Fruit fly (Drosophila melanogaster): ENCODE data around the gene ey.
A peak's percentile ranks its signal among the peaks of the same experiment; 100 is the strongest.

Gene ey

DNA sequence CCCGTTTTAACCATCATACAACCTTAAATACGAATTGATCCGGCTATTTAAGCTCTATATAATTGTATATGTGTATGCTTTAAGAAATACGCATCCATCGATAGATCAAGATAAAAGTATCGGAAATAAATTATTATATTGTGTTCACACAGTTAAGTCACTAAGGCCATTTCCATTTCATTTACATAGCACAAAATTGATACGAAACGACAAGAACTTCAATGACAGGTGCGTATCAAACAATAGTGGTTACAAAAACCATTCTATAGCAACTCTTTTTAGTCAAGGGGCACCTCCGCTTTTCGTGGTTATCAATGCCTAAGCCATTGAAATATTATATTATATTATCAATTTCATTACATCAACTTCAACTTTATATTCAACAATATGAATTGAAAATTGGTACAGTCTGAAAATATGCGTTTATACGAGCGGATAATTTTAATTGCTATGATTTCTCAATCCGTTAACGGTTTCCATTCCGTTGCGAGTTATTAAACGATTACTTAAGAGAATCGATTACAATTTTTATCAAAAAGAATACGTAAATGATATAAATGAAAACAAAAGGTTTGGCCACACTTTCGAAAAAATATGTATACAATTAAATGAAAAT lies 34.3 kb upstream of the ey start, which contains the start of the genes CG46466 and Slip1 (continued):
- peak; percentile 33 for TF ChIP-seq Ssrp (tag; optimal IDR thresholded peaks at IDR 0.05)
- no peak for TF ChIP-seq Trl (optimal IDR thresholded peaks at IDR 0.05)
- TF ChIP-seq Trl (GFP tag; optimal IDR thresholded peaks at IDR 0.05), result no peak
- peak; percentile 21; the same call in 1 of the 2 replicates for TF ChIP-seq unc-4 (GFP tag; IDR thresholded peaks at IDR 0.05; ENCODE audit: partially characterized antibody)
- TF ChIP-seq stwl (tag; optimal IDR thresholded peaks at IDR 0.05), result no peak
- no peak for TF ChIP-seq Med (GFP tag)
- TF ChIP-seq kay (GFP tag; optimal IDR thresholded peaks at IDR 0.05), result no peak
- no peak for TF ChIP-seq Side (GFP tag; optimal IDR thresholded peaks at IDR 0.05)
- TF ChIP-seq CG4328 (GFP tag; optimal IDR thresholded peaks at IDR 0.05), result no peak
- no peak for TF ChIP-seq Hr51 (GFP tag; optimal IDR thresholded peaks at IDR 0.05)
- no peak for TF ChIP-seq CG4360 (GFP tag; IDR thresholded peaks at IDR 0.05)
- no peak for TF ChIP-seq slou (GFP tag; optimal IDR thresholded peaks at IDR 0.05)
- no peak for TF ChIP-seq Aef1 (GFP tag; IDR thresholded peaks at IDR 0.05)
- peak; percentile 78; the same call in 1 of the 3 replicates for TF ChIP-seq CG17361 (GFP tag; IDR thresholded peaks at IDR 0.05)
- peak; percentile 44 for TF ChIP-seq CG2116 (GFP tag; optimal IDR thresholded peaks at IDR 0.05)
- no peak for TF ChIP-seq CG12744 (GFP tag; optimal IDR thresholded peaks at IDR 0.05)
- no peak for TF ChIP-seq CG9215 (GFP tag; IDR thresholded peaks at IDR 0.05)
- no peak for TF ChIP-seq Dll (GFP tag; IDR thresholded peaks at IDR 0.05; ENCODE audit: partially characterized antibody)
- no peak for TF ChIP-seq bcd (GFP tag; optimal IDR thresholded peaks at IDR 0.05)
- no peak for TF ChIP-seq Ets97D (GFP tag; optimal IDR thresholded peaks at IDR 0.05)
- TF ChIP-seq CG4424 (GFP tag; optimal IDR thresholded peaks at IDR 0.05), result peak; percentile 27
- peak; percentile 96 for TF ChIP-seq CG17802 (tag; optimal IDR thresholded peaks at IDR 0.05)
- TF ChIP-seq prd (optimal IDR thresholded peaks at IDR 0.05), result no peak
- TF ChIP-seq prd (GFP tag; IDR thresholded peaks at IDR 0.05), result no peak
- TF ChIP-seq CG15073 (GFP tag; optimal IDR thresholded peaks at IDR 0.05), result no peak
- no peak for TF ChIP-seq Hsf (GFP tag; optimal IDR thresholded peaks at IDR 0.05)
- TF ChIP-seq CG12391 (tag; optimal IDR thresholded peaks at IDR 0.05), result peak; percentile 47
- no peak for TF ChIP-seq CG3838 (GFP tag; optimal IDR thresholded peaks at IDR 0.05)
- TF ChIP-seq gsb (GFP tag; IDR thresholded peaks at IDR 0.05), result no peak
- TF ChIP-seq cwo (GFP tag; optimal IDR thresholded peaks at IDR 0.05), result no peak
- TF ChIP-seq CG18599 (GFP tag; optimal IDR thresholded peaks at IDR 0.05), result no peak
- TF ChIP-seq bigmax (GFP tag; optimal IDR thresholded peaks at IDR 0.05), result no peak
- TF ChIP-seq CG17359 (tag; optimal IDR thresholded peaks at IDR 0.05), result peak; percentile 24
- no peak for TF ChIP-seq HLHmδ (GFP tag; optimal IDR thresholded peaks at IDR 0.05)
- no peak for TF ChIP-seq CG7786 (GFP tag; optimal IDR thresholded peaks at IDR 0.05)
- no peak for TF ChIP-seq CG2129 (GFP tag; IDR thresholded peaks at IDR 0.05; ENCODE audit: partially characterized antibody)
- TF ChIP-seq CG42726 (GFP tag; IDR thresholded peaks at IDR 0.05; ENCODE audit: partially characterized antibody), result no peak
- no peak for TF ChIP-seq CG12236 (GFP tag; optimal IDR thresholded peaks at IDR 0.05)
- no peak for TF ChIP-seq Fer3 (tag; optimal IDR thresholded peaks at IDR 0.05)
- no peak for TF ChIP-seq Lim3 (GFP tag; IDR thresholded peaks at IDR 0.05)
- no peak for TF ChIP-seq gcm (GFP tag; optimal IDR thresholded peaks at IDR 0.05)
- TF ChIP-seq Gug (GFP tag; IDR thresholded peaks at IDR 0.05), result no peak
- no peak for TF ChIP-seq gsb-n (tag; optimal IDR thresholded peaks at IDR 0.05)
- no peak for TF ChIP-seq gce (GFP tag; IDR thresholded peaks at IDR 0.05)
- peak; percentile 24 for TF ChIP-seq CG9797 (GFP tag; optimal IDR thresholded peaks at IDR 0.05)
- TF ChIP-seq CG7963 (GFP tag; IDR thresholded peaks at IDR 0.05; ENCODE audit: partially characterized antibody), result no peak
- TF ChIP-seq Jarid2 (GFP tag; optimal IDR thresholded peaks at IDR 0.05), result no peak
- no peak for TF ChIP-seq jing (GFP tag; optimal IDR thresholded peaks at IDR 0.05)
- TF ChIP-seq CoRest (tag; optimal IDR thresholded peaks at IDR 0.05), result peak; percentile 59
- TF ChIP-seq Lhr (GFP tag; optimal IDR thresholded peaks at IDR 0.05), result peak; percentile 42
